Fruit fly (Drosophila melanogaster) whole organism, prepupa: Measurements from ENCODE around the gene CG31415.

Source experiments
- CG1621 ChIP-seq: fragments of 200-800 bp; sonication (Bioruptor generic); optimal IDR thresholded peaks from 3 replicates; lab custom pipeline; 2018; ENCODE audit warnings: missing biosample characterization, mild to moderate bottlenecking, missing genetic modification characterization
- CG6163 ChIP-seq: fragments of 200-800 bp; sonication (Bioruptor generic); IDR thresholded peaks from 3 replicates; pipeline ENCODE4 v1.3.6; 2022; ENCODE audit warnings: missing biosample characterization, missing genetic modification characterization
- OdsH ChIP-seq: fragments of 200-800 bp; sonication (Bioruptor generic); optimal IDR thresholded peaks from 3 replicates; lab custom pipeline; 2016; ENCODE audit warnings: missing biosample characterization, missing genetic modification characterization
- Sox15 ChIP-seq: fragments of 200-800 bp; sonication (Bioruptor generic); optimal IDR thresholded peaks from 3 replicates; lab custom pipeline; 2016; ENCODE audit warnings: missing biosample characterization, missing genetic modification characterization
- salr ChIP-seq, 2 experiments: fragments of 200-800 bp; sonication (Bioruptor generic); optimal IDR thresholded peaks; 3 replicates each; lab custom pipeline; 2016 to 2018; ENCODE audit warnings: missing biosample characterization in 2 of 2, missing genetic modification characterization in 2 of 2, mild to moderate bottlenecking in 1 of 2

DNA sequence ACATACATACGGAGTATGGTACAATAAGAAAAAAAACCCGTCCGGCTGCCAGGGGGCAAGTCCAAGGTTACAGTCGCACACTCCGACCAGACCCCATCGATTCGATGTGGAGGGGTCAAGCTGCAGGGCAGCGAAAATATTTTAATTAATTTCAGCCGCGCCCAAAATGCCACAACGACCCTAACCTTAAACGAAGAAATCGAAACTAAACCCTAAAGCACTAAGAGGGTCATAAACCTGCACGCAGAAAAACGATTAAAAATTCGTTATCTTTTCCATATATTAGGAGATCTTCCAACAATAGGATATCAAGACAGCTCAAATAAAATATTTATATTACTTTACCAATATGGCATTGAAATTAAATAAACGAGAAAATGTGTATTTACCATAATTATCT, 41.4 kb upstream of the CG31415 start:
- TF ChIP-seq Sox15 (GFP tag; lab: Kevin White, UChicago): peak; percentile 10
- no peak for TF ChIP-seq CG6163 (GFP tag; lab: Robert Waterston, UW)
- TF ChIP-seq OdsH (GFP tag; lab: Kevin White, UChicago): no peak
- TF ChIP-seq salr (GFP tag; optimal IDR thresholded peaks at IDR 0.05; lab: Kevin White, UChicago): no peak
- no peak for TF ChIP-seq CG1621 (tag; lab: Kevin White, UChicago)
